Fruit fly (Drosophila melanogaster): ENCODE results near the gene CG14995.

DNA sequence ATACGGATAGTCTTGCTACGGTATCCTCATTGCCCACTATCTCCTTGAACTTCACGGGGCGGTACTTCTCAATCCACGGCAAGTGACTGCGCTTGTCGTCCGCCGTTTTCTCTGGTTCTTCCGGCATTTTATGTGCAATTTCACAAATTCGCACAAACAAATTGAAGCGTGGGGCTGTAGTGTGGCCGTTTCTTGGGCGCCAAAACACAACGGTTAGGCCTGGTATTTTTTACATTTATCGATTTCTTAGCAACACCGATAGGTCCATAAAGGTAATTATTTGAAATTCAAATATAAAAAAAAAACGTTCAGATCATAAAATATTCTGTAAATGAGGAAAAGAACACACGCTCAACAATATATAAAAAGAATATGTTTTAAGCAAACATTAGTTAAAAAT is 32.8 kb upstream of the CG14995 start, which contains the start of gene RfC4:
- TF ChIP-seq EcR (GFP tag; optimal IDR thresholded peaks at IDR 0.05) (no peak), Pif1B (GFP tag; optimal IDR thresholded peaks at IDR 0.05) (no peak), CG15710 (tag; optimal IDR thresholded peaks at IDR 0.05) (no peak), D1 (tag; optimal IDR thresholded peaks at IDR 0.05) (no peak), fd96Ca (GFP tag; IDR thresholded peaks at IDR 0.05) (no peak), CG13204 (GFP tag; optimal IDR thresholded peaks at IDR 0.05) (no peak), CG17806 (tag; optimal IDR thresholded peaks at IDR 0.05) (no peak), Pif1A (GFP tag; optimal IDR thresholded peaks at IDR 0.05) (no peak), Ets98B (GFP tag; IDR thresholded peaks at IDR 0.05) (no peak), CG8301 (tag; optimal IDR thresholded peaks at IDR 0.05) (no peak)
